Fruit fly (Drosophila melanogaster) whole organism, embryonic: ENCODE data around the gene bnl.

Experiments used
- Antp ChIP-seq: fragments of 200-800 bp; sonication (Bioruptor generic); optimal IDR thresholded peaks from 3 replicates; lab custom pipeline; 2016; ENCODE audit warnings: missing biosample characterization, missing genetic modification characterization
- Atf3 ChIP-seq: fragments of 200-800 bp; sonication (Bioruptor generic); optimal IDR thresholded peaks from 3 replicates; lab custom pipeline; 2016; ENCODE audit warnings: missing biosample characterization, missing genetic modification characterization
- BEAF-32 ChIP-seq: fragments of 200-800 bp; sonication (Bioruptor generic); optimal IDR thresholded peaks from 3 replicates; lab custom pipeline; 2017; ENCODE audit warnings: missing biosample characterization, missing genetic modification characterization, mild to moderate bottlenecking, moderate library complexity, missing genetic modification reagents
- CG10209 ChIP-seq: fragments of 200-800 bp; sonication (Bioruptor generic); optimal IDR thresholded peaks from 3 replicates; lab custom pipeline; 2017; ENCODE audit warnings: missing biosample characterization, mild to moderate bottlenecking, missing genetic modification characterization, missing genetic modification reagents
- CG10979 ChIP-seq: fragments of 200-800 bp; sonication (Bioruptor generic); optimal IDR thresholded peaks from 2 replicates; lab custom pipeline; 2018; ENCODE audit warnings: missing biosample characterization, mild to moderate bottlenecking, missing genetic modification characterization, moderate library complexity
- CG11398 ChIP-seq: fragments of 200-800 bp; sonication (Bioruptor generic); optimal IDR thresholded peaks from 2 replicates; lab custom pipeline; 2016; ENCODE audit warnings: missing biosample characterization, missing genetic modification characterization
- CG12391 ChIP-seq: fragments of 200-800 bp; sonication (Bioruptor generic); optimal IDR thresholded peaks from 3 replicates; lab custom pipeline; 2018; ENCODE audit warnings: missing biosample characterization, mild to moderate bottlenecking, missing genetic modification characterization, moderate library complexity
- CG13775 ChIP-seq: fragments of 200-800 bp; sonication (Bioruptor generic); optimal IDR thresholded peaks from 3 replicates; lab custom pipeline; 2017; ENCODE audit warnings: missing biosample characterization, mild to moderate bottlenecking, missing genetic modification characterization
- CG17328 ChIP-seq: fragments of 200-800 bp; sonication (Bioruptor generic); IDR thresholded peaks from 2 replicates; pipeline ENCODE4 v1.3.6; 2022; ENCODE audit warnings: missing biosample characterization, missing genetic modification characterization
- CG17829 ChIP-seq: fragments of 200-800 bp; optimal IDR thresholded peaks from 2 replicates; lab custom pipeline; 2019; ENCODE audit warnings: missing biosample characterization, mild to moderate bottlenecking, missing genetic modification characterization, moderate library complexity
- CG1832 ChIP-seq: fragments of 200-800 bp; sonication (Bioruptor generic); optimal IDR thresholded peaks from 2 replicates; lab custom pipeline; 2017; ENCODE audit warnings: missing biosample characterization, mild to moderate bottlenecking, missing genetic modification characterization, inconsistent platforms
- CG2129 ChIP-seq: fragments of 200-800 bp; sonication (Bioruptor generic); IDR thresholded peaks from 2 replicates; pipeline ENCODE4 v1.3.6; 2022; ENCODE audit warnings: missing biosample characterization, missing genetic modification characterization; ENCODE audit not compliant: partially characterized antibody
- CG30431 ChIP-seq: fragments of 200-800 bp; sonication (Bioruptor generic); optimal IDR thresholded peaks from 2 replicates; lab custom pipeline; 2017; ENCODE audit warnings: missing biosample characterization, missing genetic modification characterization
- CG31441 ChIP-seq: fragments of 200-800 bp; sonication (Bioruptor generic); IDR thresholded peaks from 2 replicates; pipeline ENCODE4 v1.3.6; 2022; ENCODE audit warnings: missing biosample characterization, missing genetic modification characterization
- CG42726 ChIP-seq: fragments of 200-800 bp; sonication (Bioruptor generic); IDR thresholded peaks from 2 replicates; pipeline ENCODE4 v1.3.6; 2022; ENCODE audit warnings: missing biosample characterization, missing genetic modification characterization; ENCODE audit not compliant: partially characterized antibody
- CG6175 ChIP-seq: fragments of 200-800 bp; sonication (Bioruptor generic); IDR thresholded peaks from 3 replicates; pipeline ENCODE4 v1.3.6; 2022; ENCODE audit warnings: missing biosample characterization, missing genetic modification characterization
- CG6272 ChIP-seq: fragments of 200-800 bp; sonication (Bioruptor generic); IDR thresholded peaks from 2 replicates; pipeline ENCODE4 v1.3.6; 2022; ENCODE audit warnings: missing biosample characterization, missing genetic modification characterization
- CG6654 ChIP-seq: fragments of 200-800 bp; sonication (Bioruptor generic); optimal IDR thresholded peaks from 2 replicates; lab custom pipeline; 2017; ENCODE audit warnings: missing biosample characterization, mild to moderate bottlenecking, missing genetic modification characterization
- CG6689 ChIP-seq: fragments of 200-800 bp; sonication (Bioruptor generic); IDR thresholded peaks from 2 replicates; pipeline ENCODE4 v1.3.6; 2022; ENCODE audit warnings: missing biosample characterization, missing genetic modification characterization
- CG6791 ChIP-seq: fragments of 200-800 bp; sonication (Bioruptor generic); IDR thresholded peaks from 3 replicates; pipeline ENCODE4 v1.3.6; 2022; ENCODE audit warnings: missing biosample characterization, missing genetic modification characterization; ENCODE audit not compliant: partially characterized antibody
- CG9797 ChIP-seq: fragments of 200-800 bp; sonication (Bioruptor generic); optimal IDR thresholded peaks from 3 replicates; lab custom pipeline; 2018; ENCODE audit warnings: missing biosample characterization, mild to moderate bottlenecking, missing genetic modification characterization
- Chrac-16 ChIP-seq: fragments of 200-800 bp; sonication (Bioruptor generic); optimal IDR thresholded peaks from 3 replicates; lab custom pipeline; 2016; ENCODE audit warnings: missing biosample characterization, missing genetic modification characterization
- D19A ChIP-seq: fragments of 200-800 bp; optimal IDR thresholded peaks from 3 replicates; lab custom pipeline; 2019; ENCODE audit warnings: missing biosample characterization, mild to moderate bottlenecking, missing genetic modification characterization, moderate library complexity
- Elba2 ChIP-seq: fragments of 200-800 bp; sonication (Bioruptor generic); optimal IDR thresholded peaks from 3 replicates; lab custom pipeline; 2016; ENCODE audit warnings: missing biosample characterization, missing genetic modification characterization
- Fer2 ChIP-seq: fragments of 200-800 bp; sonication (Bioruptor generic); optimal IDR thresholded peaks from 2 replicates; lab custom pipeline; 2018; ENCODE audit warnings: missing biosample characterization, mild to moderate bottlenecking, missing genetic modification characterization, moderate library complexity
- HLH4C ChIP-seq: fragments of 200-800 bp; sonication (Bioruptor generic); IDR thresholded peaks from 3 replicates; pipeline ENCODE4 v1.3.6; 2022; ENCODE audit warnings: missing biosample characterization, missing genetic modification characterization; ENCODE audit not compliant: partially characterized antibody
- Hmr ChIP-seq: fragments of 200-800 bp; sonication (Bioruptor generic); optimal IDR thresholded peaks from 3 replicates; lab custom pipeline; 2017; ENCODE audit warnings: mild to moderate bottlenecking, missing biosample characterization, missing genetic modification reagents, missing genetic modification characterization
- NC2β ChIP-seq: fragments of 200-800 bp; sonication (Bioruptor generic); optimal IDR thresholded peaks from 2 replicates; lab custom pipeline; 2016; ENCODE audit warnings: missing biosample characterization, missing genetic modification characterization
- Neu2 ChIP-seq: fragments of 200-800 bp; sonication (Bioruptor generic); optimal IDR thresholded peaks from 3 replicates; lab custom pipeline; 2016; ENCODE audit warnings: missing biosample characterization, missing genetic modification characterization, borderline replicate concordance
- Nf-YA ChIP-seq: fragments of 200-800 bp; sonication (Bioruptor generic); IDR thresholded peaks from 2 replicates; pipeline ENCODE4 v1.3.6; 2022; ENCODE audit warnings: missing biosample characterization, missing genetic modification characterization
- Rfx ChIP-seq: fragments of 200-800 bp; sonication (Bioruptor generic); IDR thresholded peaks from 2 replicates; pipeline ENCODE4 v1.3.6; 2022; ENCODE audit warnings: missing biosample characterization, missing genetic modification characterization
- Trl ChIP-seq, 3 experiments: fragments of >200 bp in 2 of 3; fragments of 200-800 bp in 1 of 3; sonication (Bioruptor generic) in 1 of 3; optimal IDR thresholded peaks; 2 replicates in 1 of 3; 3 replicates in 2 of 3; lab custom pipeline; 2016 to 2017; ENCODE audit warnings: missing biosample characterization in 1 of 3, missing genetic modification characterization in 1 of 3
- al ChIP-seq: fragments of 200-800 bp; sonication (Bioruptor generic); IDR thresholded peaks from 2 replicates; pipeline ENCODE4 v1.3.6; 2022; ENCODE audit warnings: missing biosample characterization, missing genetic modification characterization
- ato ChIP-seq: fragments of 200-800 bp; sonication (Bioruptor generic); IDR thresholded peaks from 2 replicates; pipeline ENCODE4 v1.3.6; 2022; ENCODE audit warnings: missing biosample characterization, missing genetic modification characterization; ENCODE audit not compliant: partially characterized antibody
- bbx ChIP-seq: fragments of 200-800 bp; sonication (Bioruptor generic); IDR thresholded peaks from 2 replicates; pipeline ENCODE4 v1.3.6; 2022; ENCODE audit warnings: missing biosample characterization, missing genetic modification characterization; ENCODE audit not compliant: partially characterized antibody
- bcd ChIP-seq: fragments of 200-800 bp; sonication (Bioruptor generic); optimal IDR thresholded peaks from 2 replicates; lab custom pipeline; 2017; ENCODE audit warnings: missing biosample characterization, mild to moderate bottlenecking, missing genetic modification characterization
- bigmax ChIP-seq: fragments of 200-800 bp; sonication (Bioruptor generic); optimal IDR thresholded peaks from 2 replicates; lab custom pipeline; 2018; ENCODE audit warnings: missing biosample characterization, mild to moderate bottlenecking, missing genetic modification characterization
- chm ChIP-seq: fragments of 200-800 bp; sonication (Bioruptor generic); IDR thresholded peaks from 2 replicates; pipeline ENCODE4 v1.3.6; 2022; ENCODE audit warnings: missing biosample characterization, missing genetic modification characterization
- ci ChIP-seq: fragments of 200-800 bp; sonication (Bioruptor generic); IDR thresholded peaks from 3 replicates; pipeline ENCODE4 v1.3.6; 2022; ENCODE audit warnings: missing biosample characterization, missing genetic modification characterization
- inv ChIP-seq: fragments of 200-800 bp; sonication (Bioruptor generic); IDR thresholded peaks from 2 replicates; pipeline ENCODE4 v1.3.6; 2022; ENCODE audit warnings: missing biosample characterization, missing genetic modification characterization; ENCODE audit not compliant: partially characterized antibody
- jumu ChIP-seq: fragments of 200-800 bp; sonication (Bioruptor generic); optimal IDR thresholded peaks from 3 replicates; lab custom pipeline; 2016; ENCODE audit warnings: missing biosample characterization, missing genetic modification characterization
- mld ChIP-seq: fragments of 200-800 bp; sonication (Bioruptor generic); IDR thresholded peaks from 3 replicates; pipeline ENCODE4 v1.3.6; 2022; ENCODE audit warnings: missing biosample characterization, missing genetic modification characterization; ENCODE audit not compliant: partially characterized antibody
- nmo ChIP-seq: fragments of 200-800 bp; sonication (Bioruptor generic); optimal IDR thresholded peaks from 2 replicates; lab custom pipeline; 2018; ENCODE audit warnings: missing biosample characterization, mild to moderate bottlenecking, missing genetic modification characterization, moderate library complexity
- nom ChIP-seq: fragments of 200-800 bp; sonication (Bioruptor generic); optimal IDR thresholded peaks from 2 replicates; lab custom pipeline; 2017; ENCODE audit warnings: missing biosample characterization, missing genetic modification characterization, mild to moderate bottlenecking, moderate library complexity, missing genetic modification reagents
- odd ChIP-seq: fragments of 200-800 bp; sonication (Bioruptor generic); optimal IDR thresholded peaks from 2 replicates; lab custom pipeline; 2017; ENCODE audit warnings: missing biosample characterization, mild to moderate bottlenecking, missing genetic modification characterization
- salm ChIP-seq: fragments of 200-800 bp; sonication (Bioruptor generic); optimal IDR thresholded peaks from 2 replicates; lab custom pipeline; 2018; ENCODE audit warnings: missing biosample characterization, mild to moderate bottlenecking, missing genetic modification characterization
- schlank ChIP-seq: fragments of 200-800 bp; sonication (Bioruptor generic); optimal IDR thresholded peaks from 2 replicates; lab custom pipeline; 2018; ENCODE audit warnings: missing biosample characterization, mild to moderate bottlenecking, missing genetic modification characterization
- so ChIP-seq: fragments of 200-800 bp; sonication (Bioruptor generic); IDR thresholded peaks from 3 replicates; pipeline ENCODE4 v1.3.6; 2022; ENCODE audit warnings: missing biosample characterization, missing genetic modification characterization
- tna ChIP-seq: fragments of 200-800 bp; sonication (Bioruptor generic); IDR thresholded peaks from 2 replicates; pipeline ENCODE4 v1.3.6; 2022; ENCODE audit warnings: missing biosample characterization, missing genetic modification characterization; ENCODE audit not compliant: partially characterized antibody
- trh ChIP-seq: fragments of 200-800 bp; sonication (Bioruptor generic); optimal IDR thresholded peaks from 2 replicates; lab custom pipeline; 2016; ENCODE audit warnings: missing biosample characterization, missing genetic modification characterization

bnl gene

DNA sequence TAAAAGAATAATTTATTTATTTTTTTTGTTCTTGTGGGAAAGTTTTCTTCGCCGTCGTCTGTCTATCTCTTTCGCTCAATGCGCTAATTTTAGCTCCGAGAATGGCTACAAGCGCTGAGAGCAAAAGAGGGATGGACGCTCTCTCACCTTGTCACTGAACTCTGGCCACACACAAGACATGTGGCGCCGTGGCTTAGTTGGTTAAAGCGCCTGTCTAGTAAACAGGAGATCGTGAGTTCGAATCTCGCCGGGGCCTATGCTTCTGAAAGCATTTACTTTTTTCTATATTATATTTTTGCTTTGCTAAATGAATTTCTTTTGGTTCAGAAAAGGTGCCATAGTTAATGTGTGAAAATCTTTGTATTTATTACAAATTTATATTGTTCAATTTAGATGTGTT is 34.1 kb downstream of the bnl start (continued):
- TF ChIP-seq Fer2 (tag; lab: Kevin White, UChicago) (no peak), CG6272 (no peak), so (GFP tag; lab: Robert Waterston, UW) (peak; percentile 57; the same call in 1 of the 3 replicates), schlank (no peak), CG13775 (GFP tag; lab: Kevin White, UChicago) (no peak), CG9797 (GFP tag; lab: Kevin White, UChicago) (no peak), Elba2 (GFP tag; lab: Kevin White, UChicago) (no peak), ci (GFP tag; lab: Robert Waterston, UW) (no peak), mld (GFP tag; lab: Robert Waterston, UW) (peak; percentile 91), Atf3 (GFP tag; lab: Kevin White, UChicago) (no peak), CG6175 (GFP tag; lab: Robert Waterston, UW) (no peak), Nf-YA (GFP tag; lab: Robert Waterston, UW) (no peak), Rfx (GFP tag; lab: Robert Waterston, UW) (no peak), bbx (peak; percentile 86), Chrac-16 (GFP tag; lab: Kevin White, UChicago) (no peak), CG6654 (GFP tag; lab: Kevin White, UChicago) (no peak), CG42726 (GFP tag; lab: Robert Waterston, UW) (peak; percentile 86; the same call in 1 of the 2 replicates), Hmr (GFP tag; lab: Kevin White, UChicago) (no peak), CG31441 (GFP tag; lab: Robert Waterston, UW) (no peak), CG30431 (GFP tag; lab: Kevin White, UChicago) (no peak), bcd (GFP tag; lab: Kevin White, UChicago) (no peak), trh (GFP tag; lab: Kevin White, UChicago) (no peak), CG6791 (GFP tag; lab: Robert Waterston, UW) (peak; percentile 90), Trl (optimal IDR thresholded peaks at IDR 0.05; lab: Kevin White, UChicago) (peak; percentile 22 to 31), Trl (GFP tag; optimal IDR thresholded peaks at IDR 0.05; lab: Kevin White, UChicago) (no peak), CG12391 (tag; lab: Kevin White, UChicago) (no peak), al (GFP tag; lab: Robert Waterston, UW) (no peak), CG6689 (GFP tag; lab: Robert Waterston, UW) (no peak), NC2β (GFP tag; lab: Kevin White, UChicago) (no peak), CG17328 (GFP tag; lab: Robert Waterston, UW) (peak; percentile 44; the same call in 1 of the 2 replicates), inv (peak; percentile 34; the same call in 1 of the 2 replicates), jumu (GFP tag; lab: Kevin White, UChicago) (no peak), tna (GFP tag; lab: Robert Waterston, UW) (peak; percentile 83), ato (GFP tag; lab: Robert Waterston, UW) (peak; percentile 84), bigmax (GFP tag; lab: Kevin White, UChicago) (no peak), CG11398 (no peak), HLH4C (peak; percentile 71), salm (tag; lab: Kevin White, UChicago) (no peak), CG1832 (GFP tag; lab: Kevin White, UChicago) (peak; percentile 13), CG10209 (no peak)

dm6 chr3R:19801752-19802151 is 34.9 kb downstream of the bnl start:
- TF ChIP-seq CG10979 (tag; lab: Kevin White, UChicago) (peak; percentile 50), CG2129 (no peak), CG12391 (tag; lab: Kevin White, UChicago) (peak; percentile 37), chm (GFP tag; lab: Robert Waterston, UW) (no peak), D19A (tag; lab: Kevin White, UChicago) (no peak), nom (no peak), nmo (GFP tag; lab: Kevin White, UChicago) (peak; percentile 6), CG10209 (no peak), Nf-YA (GFP tag; lab: Robert Waterston, UW) (no peak), odd (no peak), CG17829 (tag; lab: Kevin White, UChicago) (no peak), Neu2 (GFP tag; lab: Kevin White, UChicago) (no peak), Antp (GFP tag; lab: Kevin White, UChicago) (no peak), BEAF-32 (no peak)
